Fruit fly (Drosophila melanogaster) whole organism, embryonic: Measurements from ENCODE around the gene CG42232.

Experiments used
- ATbp ChIP-seq: fragments of 200-800 bp; sonication (Bioruptor generic); optimal IDR thresholded peaks from 2 replicates; lab custom pipeline; 2017; ENCODE audit warnings: missing biosample characterization, mild to moderate bottlenecking, missing genetic modification characterization, missing genetic modification reagents
- CG10267 ChIP-seq: fragments of 200-800 bp; sonication (Bioruptor generic); optimal IDR thresholded peaks from 2 replicates; lab custom pipeline; 2018; ENCODE audit warnings: missing biosample characterization, mild to moderate bottlenecking, missing genetic modification characterization, moderate library complexity
- CG10543 ChIP-seq: fragments of 200-800 bp; sonication (Bioruptor generic); optimal IDR thresholded peaks from 3 replicates; lab custom pipeline; 2017; ENCODE audit warnings: missing biosample characterization, mild to moderate bottlenecking, missing genetic modification characterization, moderate library complexity
- CG10979 ChIP-seq: fragments of 200-800 bp; sonication (Bioruptor generic); optimal IDR thresholded peaks from 2 replicates; lab custom pipeline; 2018; ENCODE audit warnings: missing biosample characterization, mild to moderate bottlenecking, missing genetic modification characterization, moderate library complexity
- CG11695 ChIP-seq: fragments of 200-800 bp; sonication (Bioruptor generic); IDR thresholded peaks from 3 replicates; pipeline ENCODE4 v1.3.6; 2022; ENCODE audit warnings: missing biosample characterization, missing genetic modification characterization
- CG12219 ChIP-seq: fragments of 200-800 bp; sonication (Bioruptor generic); optimal IDR thresholded peaks from 3 replicates; lab custom pipeline; 2018; ENCODE audit warnings: missing biosample characterization, mild to moderate bottlenecking, missing genetic modification characterization
- CG1233 ChIP-seq: fragments of 200-800 bp; sonication (Bioruptor generic); optimal IDR thresholded peaks from 4 replicates; lab custom pipeline; 2018; ENCODE audit warnings: missing biosample characterization, mild to moderate bottlenecking, missing genetic modification characterization
- CG13296 ChIP-seq: fragments of 200-800 bp; sonication (Bioruptor generic); optimal IDR thresholded peaks from 3 replicates; lab custom pipeline; 2018; ENCODE audit warnings: missing biosample characterization, mild to moderate bottlenecking, missing genetic modification characterization
- CG13624 ChIP-seq: fragments of 200-800 bp; sonication (Bioruptor generic); optimal IDR thresholded peaks from 2 replicates; lab custom pipeline; 2016; ENCODE audit warnings: missing biosample characterization, missing genetic modification characterization
- CG14014 ChIP-seq: fragments of 200-800 bp; sonication (Bioruptor generic); IDR thresholded peaks from 2 replicates; pipeline ENCODE4 v1.3.6; 2022; ENCODE audit warnings: missing biosample characterization, missing genetic modification characterization
- CG15073 ChIP-seq: fragments of 200-800 bp; sonication (Bioruptor generic); optimal IDR thresholded peaks from 2 replicates; lab custom pipeline; 2016; ENCODE audit warnings: missing biosample characterization, missing genetic modification characterization
- CG15479 ChIP-seq: fragments of 200-800 bp; sonication (Bioruptor generic); optimal IDR thresholded peaks from 3 replicates; lab custom pipeline; 2019; ENCODE audit warnings: missing biosample characterization, mild to moderate bottlenecking, missing genetic modification characterization, moderate library complexity
- CG17359 ChIP-seq: fragments of 200-800 bp; sonication (Bioruptor generic); optimal IDR thresholded peaks from 3 replicates; lab custom pipeline; 2018; ENCODE audit warnings: missing biosample characterization, mild to moderate bottlenecking, missing genetic modification characterization, moderate library complexity
- CG18599 ChIP-seq: fragments of 200-800 bp; sonication (Bioruptor generic); optimal IDR thresholded peaks from 3 replicates; lab custom pipeline; 2017; ENCODE audit warnings: missing biosample characterization, missing genetic modification characterization, mild to moderate bottlenecking, moderate library complexity, missing genetic modification reagents
- CG2712 ChIP-seq: fragments of 200-800 bp; optimal IDR thresholded peaks from 3 replicates; lab custom pipeline; 2019; ENCODE audit warnings: missing biosample characterization, mild to moderate bottlenecking, missing genetic modification characterization, moderate library complexity
- CG30403 ChIP-seq: fragments of 200-800 bp; sonication (Bioruptor generic); optimal IDR thresholded peaks from 3 replicates; lab custom pipeline; 2016; ENCODE audit warnings: missing biosample characterization, missing genetic modification characterization
- CG31224 ChIP-seq: fragments of 200-800 bp; sonication (Bioruptor generic); IDR thresholded peaks from 2 replicates; pipeline ENCODE4 v1.3.6; 2022; ENCODE audit warnings: missing biosample characterization, missing genetic modification characterization
- CG31441 ChIP-seq: fragments of 200-800 bp; sonication (Bioruptor generic); IDR thresholded peaks from 2 replicates; pipeline ENCODE4 v1.3.6; 2022; ENCODE audit warnings: missing biosample characterization, missing genetic modification characterization
- CG3281 ChIP-seq: fragments of 200-800 bp; sonication (Bioruptor generic); optimal IDR thresholded peaks from 3 replicates; lab custom pipeline; 2017; ENCODE audit warnings: missing biosample characterization, mild to moderate bottlenecking, missing genetic modification characterization
- CG5180 ChIP-seq: fragments of 200-800 bp; sonication (Bioruptor generic); optimal IDR thresholded peaks from 3 replicates; lab custom pipeline; 2017; ENCODE audit warnings: missing biosample characterization, missing genetic modification characterization, mild to moderate bottlenecking, moderate library complexity, missing genetic modification reagents
- CG7839 ChIP-seq: fragments of 200-800 bp; sonication (Bioruptor generic); optimal IDR thresholded peaks from 3 replicates; lab custom pipeline; 2018; ENCODE audit warnings: missing biosample characterization, mild to moderate bottlenecking, missing genetic modification characterization, moderate library complexity
- CG8924 ChIP-seq: fragments of 200-800 bp; optimal IDR thresholded peaks from 3 replicates; lab custom pipeline; 2019; ENCODE audit warnings: missing biosample characterization, mild to moderate bottlenecking, missing genetic modification characterization, moderate library complexity
- CG9727 ChIP-seq: fragments of 200-800 bp; sonication (Bioruptor generic); optimal IDR thresholded peaks from 3 replicates; lab custom pipeline; 2017; ENCODE audit warnings: missing biosample characterization, mild to moderate bottlenecking, missing genetic modification characterization
- CoRest ChIP-seq: fragments of 200-800 bp; sonication (Bioruptor generic); optimal IDR thresholded peaks from 3 replicates; lab custom pipeline; 2018; ENCODE audit warnings: missing biosample characterization, mild to moderate bottlenecking, missing genetic modification characterization, moderate library complexity
- Ets65A ChIP-seq: fragments of 200-800 bp; sonication (Bioruptor generic); peaks from one replicate; lab custom pipeline; 2016; ENCODE audit warnings: missing biosample characterization, missing genetic modification characterization
- Fer1 ChIP-seq: fragments of 200-800 bp; sonication (Bioruptor generic); optimal IDR thresholded peaks from 2 replicates; lab custom pipeline; 2017; ENCODE audit warnings: missing biosample characterization, mild to moderate bottlenecking, missing genetic modification characterization
- HmgZ ChIP-seq: fragments of 200-800 bp; sonication (Bioruptor generic); optimal IDR thresholded peaks from 2 replicates; lab custom pipeline; 2018; ENCODE audit warnings: missing biosample characterization, mild to moderate bottlenecking, missing genetic modification characterization
- Med ChIP-seq: fragments of 200-800 bp; sonication (Bioruptor generic); peaks from one replicate; lab custom pipeline; 2016; ENCODE audit warnings: missing biosample characterization, missing genetic modification characterization, mild to moderate bottlenecking, inconsistent platforms, moderate library complexity
- Meics ChIP-seq: fragments of 200-800 bp; sonication (Bioruptor generic); optimal IDR thresholded peaks from 2 replicates; lab custom pipeline; 2017; ENCODE audit warnings: missing biosample characterization, mild to moderate bottlenecking, missing genetic modification characterization
- Rfx ChIP-seq: fragments of 200-800 bp; sonication (Bioruptor generic); IDR thresholded peaks from 2 replicates; pipeline ENCODE4 v1.3.6; 2022; ENCODE audit warnings: missing biosample characterization, missing genetic modification characterization
- Sox102F ChIP-seq: fragments of 200-800 bp; sonication (Bioruptor generic); optimal IDR thresholded peaks from 2 replicates; lab custom pipeline; 2018; ENCODE audit warnings: missing biosample characterization, mild to moderate bottlenecking, missing genetic modification characterization, moderate library complexity
- TFAM ChIP-seq: fragments of 200-800 bp; sonication (Bioruptor generic); optimal IDR thresholded peaks from 2 replicates; lab custom pipeline; 2017; ENCODE audit warnings: missing biosample characterization, missing genetic modification characterization, inconsistent platforms
- Xbp1 ChIP-seq: fragments of 200-800 bp; sonication (Bioruptor generic); optimal IDR thresholded peaks from 3 replicates; lab custom pipeline; 2016; ENCODE audit warnings: missing biosample characterization, mild to moderate bottlenecking, missing genetic modification characterization
- bsh ChIP-seq, 2 experiments: fragments of 200-800 bp; sonication (Bioruptor generic); optimal IDR thresholded peaks; 2 replicates each; lab custom pipeline; 2017 to 2018; ENCODE audit warnings: mild to moderate bottlenecking in 2 of 2, missing biosample characterization in 2 of 2, missing genetic modification characterization in 2 of 2, moderate library complexity in 1 of 2
- crp ChIP-seq, 2 experiments: fragments of 200-800 bp; sonication (Bioruptor generic); optimal IDR thresholded peaks; 2 replicates in 1 of 2; 3 replicates in 1 of 2; lab custom pipeline; 2017; ENCODE audit warnings: missing biosample characterization in 2 of 2, missing genetic modification characterization in 2 of 2, mild to moderate bottlenecking in 1 of 2, moderate library complexity in 1 of 2
- dm ChIP-seq: fragments of 200-800 bp; sonication (Bioruptor generic); optimal IDR thresholded peaks from 3 replicates; lab custom pipeline; 2016; ENCODE audit warnings: missing biosample characterization, missing genetic modification characterization
- dysf ChIP-seq: fragments of 200-800 bp; sonication (Bioruptor generic); IDR thresholded peaks from 3 replicates; pipeline ENCODE4 v1.3.6; 2022; ENCODE audit warnings: missing biosample characterization, missing genetic modification characterization
- grau ChIP-seq: fragments of 200-800 bp; optimal IDR thresholded peaks from 3 replicates; lab custom pipeline; 2019; ENCODE audit warnings: missing biosample characterization, mild to moderate bottlenecking, missing genetic modification characterization, moderate library complexity
- lilli ChIP-seq: fragments of 200-800 bp; sonication (Bioruptor generic); optimal IDR thresholded peaks from 3 replicates; lab custom pipeline; 2016; ENCODE audit warnings: missing biosample characterization, missing genetic modification characterization
- lola ChIP-seq, 3 experiments: fragments of >200 bp in 2 of 3; fragments of 200-800 bp in 1 of 3; sonication (Bioruptor generic) in 1 of 3; optimal IDR thresholded peaks; 2 replicates each; lab custom pipeline; 2017 to 2019; ENCODE audit warnings: missing biosample characterization in 3 of 3, missing genetic modification characterization in 3 of 3, mild to moderate bottlenecking in 1 of 3, moderate library complexity in 1 of 3
- nerfin-2 ChIP-seq: fragments of 200-800 bp; sonication (Bioruptor generic); IDR thresholded peaks from 2 replicates; pipeline ENCODE4 v1.3.6; 2022; ENCODE audit warnings: missing biosample characterization, missing genetic modification characterization; ENCODE audit not compliant: partially characterized antibody
- psq ChIP-seq: fragments of 200-800 bp; sonication (Bioruptor generic); optimal IDR thresholded peaks from 2 replicates; lab custom pipeline; 2017; ENCODE audit warnings: missing biosample characterization, missing genetic modification characterization
- scrt ChIP-seq: fragments of 200-800 bp; sonication (Bioruptor generic); optimal IDR thresholded peaks from 2 replicates; lab custom pipeline; 2018; ENCODE audit warnings: missing biosample characterization, mild to moderate bottlenecking, missing genetic modification characterization, moderate library complexity
- sens ChIP-seq: fragments of 200-800 bp; sonication (Bioruptor generic); peaks from one replicate; lab custom pipeline; 2016; ENCODE audit warnings: missing biosample characterization, missing genetic modification characterization
- seq ChIP-seq: fragments of 200-800 bp; sonication (Bioruptor generic); IDR thresholded peaks from 2 replicates; pipeline ENCODE4 v1.3.6; 2022; ENCODE audit warnings: missing biosample characterization, missing genetic modification characterization
- sna ChIP-seq: fragments of 200-800 bp; sonication (Bioruptor generic); IDR thresholded peaks from 2 replicates; pipeline ENCODE4 v1.3.6; 2022; ENCODE audit warnings: missing biosample characterization, missing genetic modification characterization; ENCODE audit not compliant: partially characterized antibody
- tap ChIP-seq: fragments of 200-800 bp; optimal IDR thresholded peaks from 3 replicates; lab custom pipeline; 2019; ENCODE audit warnings: missing biosample characterization, mild to moderate bottlenecking, missing genetic modification characterization, moderate library complexity
- tin ChIP-seq: fragments of 200-800 bp; sonication (Bioruptor generic); optimal IDR thresholded peaks from 3 replicates; lab custom pipeline; 2016; ENCODE audit warnings: missing biosample characterization, missing genetic modification characterization
- zen ChIP-seq: fragments of 200-800 bp; sonication (Bioruptor generic); optimal IDR thresholded peaks from 3 replicates; lab custom pipeline; 2018; ENCODE audit warnings: missing biosample characterization, mild to moderate bottlenecking, missing genetic modification characterization, moderate library complexity

Gene CG42232

DNA sequence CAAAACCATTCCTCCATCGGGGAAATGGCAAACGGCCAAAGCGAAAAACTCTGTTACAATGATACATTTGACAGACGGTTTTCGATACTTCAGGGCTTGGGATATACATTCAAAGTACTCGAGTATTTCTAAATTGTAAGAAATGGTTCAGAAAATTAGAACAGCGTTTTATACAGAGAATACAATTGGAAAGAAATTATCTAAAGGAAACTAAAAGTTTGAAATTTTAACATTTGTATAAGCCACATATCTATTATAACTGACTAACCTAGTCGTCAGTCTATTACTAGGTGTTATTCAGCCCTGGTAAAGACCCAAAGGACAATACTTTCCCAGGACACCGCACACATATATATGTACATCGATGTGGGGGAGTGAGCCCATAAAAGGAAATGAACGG lies 7.0 kb upstream of the CG42232 start:
- TF ChIP-seq seq: no peak
- peak; percentile 54 for TF ChIP-seq CG8924 (tag; lab: Kevin White, UChicago)
- TF ChIP-seq CG15479 (GFP tag; lab: Kevin White, UChicago): no peak
- peak; percentile 31 for TF ChIP-seq CG9727
- TF ChIP-seq scrt (GFP tag; lab: Kevin White, UChicago): peak; percentile 55
- TF ChIP-seq crp (GFP tag; optimal IDR thresholded peaks at IDR 0.05; lab: Kevin White, UChicago): no peak
- peak; percentile 11 for TF ChIP-seq CG12219 (GFP tag; lab: Kevin White, UChicago)
- 0 out of 2 replicates have a peak, but pooled peaks have one; percentile 31 for TF ChIP-seq CG14014
- peak; percentile 83 for TF ChIP-seq sens
- TF ChIP-seq grau (tag; lab: Kevin White, UChicago): peak; percentile 56
- peak; percentile 71 for TF ChIP-seq Fer1 (GFP tag; lab: Kevin White, UChicago)
- TF ChIP-seq Sox102F (GFP tag; lab: Kevin White, UChicago): peak; percentile 29
- TF ChIP-seq lilli: peak; percentile 3
- peak in 1 of 3 experiments; percentile 11 for TF ChIP-seq lola (GFP tag; optimal IDR thresholded peaks at IDR 0.05; lab: Kevin White, UChicago)
- peak in 1 of 2 experiments; percentile 23 for TF ChIP-seq bsh (GFP tag; optimal IDR thresholded peaks at IDR 0.05; lab: Kevin White, UChicago)
- TF ChIP-seq CG18599: peak; percentile 80
- no peak for TF ChIP-seq CG15073 (GFP tag; lab: Kevin White, UChicago)
- peak; percentile 45 for TF ChIP-seq CG10543 (GFP tag; lab: Kevin White, UChicago)
- no peak for TF ChIP-seq CG31224 (GFP tag; lab: Robert Waterston, UW)
- no peak for TF ChIP-seq TFAM
- peak; percentile 21 for TF ChIP-seq ATbp (GFP tag; lab: Kevin White, UChicago)
- 0 out of 3 replicates have a peak, but pooled peaks have one; percentile 16 for TF ChIP-seq CG11695 (GFP tag; lab: Robert Waterston, UW)
- TF ChIP-seq CG1233 (GFP tag; lab: Kevin White, UChicago): peak; percentile 17
- no peak for TF ChIP-seq sna
- TF ChIP-seq CG31441 (GFP tag; lab: Robert Waterston, UW): peak; percentile 35; the same call in 1 of the 2 replicates
- peak; percentile 67 for TF ChIP-seq CG7839 (tag; lab: Kevin White, UChicago)
- TF ChIP-seq CoRest (tag; lab: Kevin White, UChicago): peak; percentile 52
- TF ChIP-seq Med (GFP tag; lab: Kevin White, UChicago): peak; percentile 56
- peak; percentile 10 for TF ChIP-seq zen (tag; lab: Kevin White, UChicago)
- peak; percentile 8 for TF ChIP-seq HmgZ (tag; lab: Kevin White, UChicago)
- peak; percentile 35 for TF ChIP-seq CG30403 (GFP tag; lab: Kevin White, UChicago)
- peak; percentile 22; the same call in 1 of the 3 replicates for TF ChIP-seq dysf (GFP tag; lab: Robert Waterston, UW)
- TF ChIP-seq CG5180: peak; percentile 11
- no peak for TF ChIP-seq psq (GFP tag; lab: Kevin White, UChicago)
- no peak for TF ChIP-seq nerfin-2 (GFP tag; lab: Robert Waterston, UW)
- TF ChIP-seq Xbp1: peak; percentile 7
- peak; percentile 3 for TF ChIP-seq CG13624 (GFP tag; lab: Kevin White, UChicago)
- peak; percentile 23 for TF ChIP-seq CG17359 (tag; lab: Kevin White, UChicago)
- peak; percentile 47 for TF ChIP-seq CG13296 (GFP tag; lab: Kevin White, UChicago)
- peak; percentile 41 for TF ChIP-seq CG10979 (tag; lab: Kevin White, UChicago)
- peak; percentile 55 for TF ChIP-seq CG3281 (GFP tag; lab: Kevin White, UChicago)
- TF ChIP-seq dm (GFP tag; lab: Kevin White, UChicago): no peak
- peak; percentile 50 for TF ChIP-seq Meics (GFP tag; lab: Kevin White, UChicago)
- TF ChIP-seq Rfx (GFP tag; lab: Robert Waterston, UW): peak; percentile 27; the same call in 1 of the 2 replicates
- TF ChIP-seq tin (GFP tag; lab: Kevin White, UChicago): peak; percentile 20
- TF ChIP-seq Ets65A (GFP tag; lab: Kevin White, UChicago): peak; percentile 85
- peak; percentile 32 for TF ChIP-seq tap (tag; lab: Kevin White, UChicago)
- TF ChIP-seq CG2712 (tag; lab: Kevin White, UChicago): peak; percentile 31
- TF ChIP-seq CG10267 (tag; lab: Kevin White, UChicago): peak; percentile 32
